Fruit fly (Drosophila melanogaster) whole organism, pupa: Measurements from ENCODE around the gene Zip89B.

Experiments
- CG10348 ChIP-seq: fragments of 200-800 bp; sonication (Bioruptor generic); IDR thresholded peaks from 2 replicates; pipeline ENCODE4 v1.3.6; 2022; ENCODE audit warnings: missing biosample characterization, missing genetic modification characterization
- CG12605 ChIP-seq: fragments of 200-800 bp; sonication (Bioruptor generic); IDR thresholded peaks from 2 replicates; pipeline ENCODE4 v1.3.6; 2022; ENCODE audit warnings: missing biosample characterization, missing genetic modification characterization
- CG14655 ChIP-seq: fragments of 200-800 bp; sonication (Bioruptor generic); optimal IDR thresholded peaks from 3 replicates; lab custom pipeline; 2017; ENCODE audit warnings: mild to moderate bottlenecking, missing biosample characterization, missing genetic modification reagents, missing genetic modification characterization
- CG17806 ChIP-seq: fragments of 200-800 bp; sonication (Bioruptor generic); optimal IDR thresholded peaks from 2 replicates; lab custom pipeline; 2018; ENCODE audit warnings: missing biosample characterization, mild to moderate bottlenecking, missing genetic modification characterization, moderate library complexity
- CG32121 ChIP-seq: fragments of 200-800 bp; sonication (Bioruptor generic); IDR thresholded peaks from 2 replicates; pipeline ENCODE4 v1.3.6; 2022; ENCODE audit warnings: missing biosample characterization, missing genetic modification characterization
- CG9948 ChIP-seq: fragments of 200-800 bp; sonication (Bioruptor generic); optimal IDR thresholded peaks from 2 replicates; lab custom pipeline; 2018; ENCODE audit warnings: missing biosample characterization, mild to moderate bottlenecking, missing genetic modification characterization, moderate library complexity
- D1 ChIP-seq: fragments of 200-800 bp; sonication (Bioruptor generic); optimal IDR thresholded peaks from 2 replicates; lab custom pipeline; 2018; ENCODE audit warnings: missing biosample characterization, mild to moderate bottlenecking, missing genetic modification characterization, moderate library complexity
- EcR ChIP-seq: fragments of 200-800 bp; sonication (Bioruptor generic); optimal IDR thresholded peaks from 3 replicates; lab custom pipeline; 2019; ENCODE audit warnings: missing biosample characterization, missing genetic modification characterization, mild to moderate bottlenecking, moderate library complexity, missing genetic modification reagents
- Ets98B ChIP-seq: fragments of 200-800 bp; sonication (Bioruptor generic); IDR thresholded peaks from 2 replicates; pipeline ENCODE4 v1.3.6; 2022; ENCODE audit warnings: missing biosample characterization, missing genetic modification characterization
- Pif1A ChIP-seq: fragments of 200-800 bp; sonication (Bioruptor generic); optimal IDR thresholded peaks from 3 replicates; lab custom pipeline; 2016; ENCODE audit warnings: missing biosample characterization, missing genetic modification characterization
- Pif1B ChIP-seq: fragments of 200-800 bp; sonication (Bioruptor generic); optimal IDR thresholded peaks from 3 replicates; lab custom pipeline; 2016; ENCODE audit warnings: missing biosample characterization, missing genetic modification characterization
- gl ChIP-seq: fragments of 200-800 bp; sonication (Bioruptor generic); optimal IDR thresholded peaks from 2 replicates; lab custom pipeline; 2018; ENCODE audit warnings: missing biosample characterization, mild to moderate bottlenecking, missing genetic modification characterization
- rn ChIP-seq: fragments of 200-800 bp; sonication (Bioruptor generic); IDR thresholded peaks from 2 replicates; pipeline ENCODE4 v1.3.6; 2022; ENCODE audit warnings: missing biosample characterization, missing genetic modification characterization

DNA sequence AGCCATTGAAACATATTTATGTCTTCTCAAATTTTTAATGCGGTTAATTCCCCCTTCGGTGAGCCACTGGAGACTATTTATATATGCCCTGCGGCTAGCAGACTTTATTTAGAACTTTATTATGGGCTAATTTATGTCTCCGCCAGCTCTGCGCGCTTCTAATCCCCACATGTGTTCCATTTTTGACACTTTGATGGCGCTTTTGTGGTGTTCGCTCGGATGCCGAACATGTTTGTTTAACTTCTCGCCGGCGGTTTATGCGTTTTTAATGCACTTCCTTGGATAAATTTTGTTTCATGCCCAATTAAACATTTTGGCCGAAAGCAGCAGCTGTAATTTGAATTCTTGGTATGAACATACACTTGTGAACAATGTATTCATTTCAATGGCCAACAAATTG lies 24.2 kb downstream of the Zip89B start:
- TF ChIP-seq D1 (tag; lab: Kevin White, UChicago) (no peak), Pif1B (GFP tag; lab: Kevin White, UChicago) (no peak), rn (GFP tag; lab: Robert Waterston, UW) (no peak), CG17806 (no peak), gl (tag; lab: Kevin White, UChicago) (no peak), CG14655 (GFP tag; lab: Kevin White, UChicago) (no peak), EcR (no peak), Pif1A (GFP tag; lab: Kevin White, UChicago) (no peak), CG12605 (no peak), CG9948 (tag; lab: Kevin White, UChicago) (no peak), CG32121 (GFP tag; lab: Robert Waterston, UW) (no peak), CG10348 (no peak), Ets98B (GFP tag; lab: Robert Waterston, UW) (no peak)
